Fruit fly (Drosophila melanogaster) whole organism, prepupa: ENCODE measurements around the gene CG10286.
A peak's percentile ranks its signal among the peaks of the same experiment; 100 is the strongest.

Experiments used
- Blimp-1 ChIP-seq: fragments of 200-800 bp; sonication (Bioruptor generic); optimal IDR thresholded peaks from 3 replicates; lab custom pipeline; 2017; ENCODE audit warnings: missing biosample characterization, missing genetic modification characterization, mild to moderate bottlenecking, moderate library complexity, missing genetic modification reagents
- CG10631 ChIP-seq: fragments of 200-800 bp; sonication (Bioruptor generic); optimal IDR thresholded peaks from 2 replicates; lab custom pipeline; 2016; ENCODE audit warnings: missing biosample characterization, missing genetic modification characterization
- CG10669 ChIP-seq: fragments of 200-800 bp; sonication (Bioruptor generic); optimal IDR thresholded peaks from 3 replicates; lab custom pipeline; 2018; ENCODE audit warnings: missing biosample characterization, mild to moderate bottlenecking, missing genetic modification characterization, moderate library complexity
- CG11294 ChIP-seq: fragments of 200-800 bp; sonication (Bioruptor generic); IDR thresholded peaks from 2 replicates; pipeline ENCODE4 v1.3.6; 2022; ENCODE audit warnings: missing biosample characterization, missing genetic modification characterization
- CG11762 ChIP-seq: fragments of 200-800 bp; sonication (Bioruptor generic); optimal IDR thresholded peaks from 3 replicates; lab custom pipeline; 2016; ENCODE audit warnings: missing biosample characterization, missing genetic modification characterization; ENCODE audit not compliant: insufficient read depth
- CG11902 ChIP-seq: fragments of 200-800 bp; sonication (Bioruptor generic); optimal IDR thresholded peaks from 3 replicates; lab custom pipeline; 2016; ENCODE audit warnings: missing biosample characterization, missing genetic modification characterization
- CG15336 ChIP-seq: fragments of 200-800 bp; sonication (Bioruptor generic); IDR thresholded peaks from 2 replicates; pipeline ENCODE4 v1.3.6; 2022; ENCODE audit warnings: missing biosample characterization, missing genetic modification characterization
- CG1621 ChIP-seq: fragments of 200-800 bp; sonication (Bioruptor generic); optimal IDR thresholded peaks from 3 replicates; lab custom pipeline; 2018; ENCODE audit warnings: missing biosample characterization, mild to moderate bottlenecking, missing genetic modification characterization
- CG16779 ChIP-seq: fragments of 200-800 bp; sonication (Bioruptor generic); optimal IDR thresholded peaks from 3 replicates; lab custom pipeline; 2017; ENCODE audit warnings: missing biosample characterization, mild to moderate bottlenecking, missing genetic modification characterization
- CG3032 ChIP-seq: fragments of 200-800 bp; optimal IDR thresholded peaks from 2 replicates; lab custom pipeline; 2019; ENCODE audit warnings: missing biosample characterization, mild to moderate bottlenecking, missing genetic modification characterization, moderate library complexity
- CG31627 ChIP-seq: fragments of 200-800 bp; sonication (Bioruptor generic); optimal IDR thresholded peaks from 3 replicates; lab custom pipeline; 2016; ENCODE audit warnings: missing biosample characterization, missing genetic modification characterization
- CG32006 ChIP-seq: fragments of 200-800 bp; sonication (Bioruptor generic); optimal IDR thresholded peaks from 3 replicates; lab custom pipeline; 2017; ENCODE audit warnings: missing biosample characterization, mild to moderate bottlenecking, missing genetic modification characterization
- CG34406 ChIP-seq: fragments of 200-800 bp; sonication (Bioruptor generic); optimal IDR thresholded peaks from 3 replicates; lab custom pipeline; 2016; ENCODE audit warnings: missing biosample characterization, missing genetic modification characterization
- CG4318 ChIP-seq: fragments of 200-800 bp; sonication (Bioruptor generic); optimal IDR thresholded peaks from 3 replicates; lab custom pipeline; 2017; ENCODE audit warnings: missing biosample characterization, mild to moderate bottlenecking, missing genetic modification characterization
- CG6163 ChIP-seq: fragments of 200-800 bp; sonication (Bioruptor generic); IDR thresholded peaks from 3 replicates; pipeline ENCODE4 v1.3.6; 2022; ENCODE audit warnings: missing biosample characterization, missing genetic modification characterization
- CG6276 ChIP-seq: fragments of 200-800 bp; sonication (Bioruptor generic); optimal IDR thresholded peaks from 2 replicates; lab custom pipeline; 2017; ENCODE audit warnings: missing biosample characterization, mild to moderate bottlenecking, missing genetic modification characterization
- CG6808 ChIP-seq: fragments of 200-800 bp; sonication (Bioruptor generic); optimal IDR thresholded peaks from 3 replicates; lab custom pipeline; 2017; ENCODE audit warnings: missing biosample characterization, missing genetic modification characterization, mild to moderate bottlenecking, moderate library complexity, missing genetic modification reagents
- CG6854 ChIP-seq: fragments of 200-800 bp; sonication (Bioruptor generic); optimal IDR thresholded peaks from 2 replicates; lab custom pipeline; 2017; ENCODE audit warnings: missing biosample characterization, mild to moderate bottlenecking, missing genetic modification characterization
- CG8119 ChIP-seq: fragments of 200-800 bp; sonication (Bioruptor generic); IDR thresholded peaks from 3 replicates; pipeline ENCODE4 v1.3.6; 2022; ENCODE audit warnings: missing biosample characterization, missing genetic modification characterization
- CG8319 ChIP-seq: fragments of 200-800 bp; sonication (Bioruptor generic); optimal IDR thresholded peaks from 3 replicates; lab custom pipeline; 2016; ENCODE audit warnings: missing biosample characterization, missing genetic modification characterization
- CG8632 ChIP-seq: fragments of 200-800 bp; sonication (Bioruptor generic); optimal IDR thresholded peaks from 3 replicates; lab custom pipeline; 2016; ENCODE audit warnings: missing biosample characterization, missing genetic modification characterization
- CG9139 ChIP-seq: fragments of 200-800 bp; sonication (Bioruptor generic); optimal IDR thresholded peaks from 3 replicates; lab custom pipeline; 2017; ENCODE audit warnings: missing biosample characterization, mild to moderate bottlenecking, missing genetic modification characterization
- Eip75B ChIP-seq: fragments of 200-800 bp; sonication (Bioruptor generic); optimal IDR thresholded peaks from 3 replicates; lab custom pipeline; 2016; ENCODE audit warnings: missing biosample characterization, missing genetic modification characterization
- Eip78C ChIP-seq: fragments of 200-800 bp; sonication (Bioruptor generic); peaks from one replicate; lab custom pipeline; 2016; ENCODE audit warnings: missing biosample characterization, missing genetic modification characterization
- Ets21C ChIP-seq: fragments of 200-800 bp; sonication (Bioruptor generic); optimal IDR thresholded peaks from 3 replicates; lab custom pipeline; 2016; ENCODE audit warnings: missing biosample characterization, missing genetic modification characterization
- Ets96B ChIP-seq: fragments of 200-800 bp; optimal IDR thresholded peaks from 2 replicates; lab custom pipeline; 2019; ENCODE audit warnings: missing biosample characterization, mild to moderate bottlenecking, missing genetic modification characterization, moderate library complexity
- Gug ChIP-seq: fragments of 200-800 bp; sonication (Bioruptor generic); IDR thresholded peaks from 2 replicates; pipeline ENCODE4 v1.3.6; 2022; ENCODE audit warnings: missing biosample characterization, missing genetic modification characterization
- Hr39 ChIP-seq: fragments of 200-800 bp; sonication (Bioruptor generic); optimal IDR thresholded peaks from 2 replicates; lab custom pipeline; 2016; ENCODE audit warnings: missing biosample characterization, missing genetic modification characterization
- Hr4 ChIP-seq: fragments of 200-800 bp; sonication (Bioruptor generic); optimal IDR thresholded peaks from 3 replicates; lab custom pipeline; 2016; ENCODE audit warnings: missing biosample characterization, missing genetic modification characterization
- Lpt ChIP-seq: fragments of 200-800 bp; sonication (Bioruptor generic); optimal IDR thresholded peaks from 3 replicates; lab custom pipeline; 2016; ENCODE audit warnings: missing biosample characterization, missing genetic modification characterization
- Met ChIP-seq: fragments of 200-800 bp; sonication (Bioruptor generic); optimal IDR thresholded peaks from 3 replicates; lab custom pipeline; 2016; ENCODE audit warnings: missing biosample characterization, missing genetic modification characterization
- OdsH ChIP-seq: fragments of 200-800 bp; sonication (Bioruptor generic); optimal IDR thresholded peaks from 3 replicates; lab custom pipeline; 2016; ENCODE audit warnings: missing biosample characterization, missing genetic modification characterization
- Smox ChIP-seq: fragments of 200-800 bp; sonication (Bioruptor generic); optimal IDR thresholded peaks from 3 replicates; lab custom pipeline; 2016; ENCODE audit warnings: missing biosample characterization, missing genetic modification characterization
- Sox102F ChIP-seq: fragments of 200-800 bp; sonication (Bioruptor generic); optimal IDR thresholded peaks from 2 replicates; lab custom pipeline; 2016; ENCODE audit warnings: missing biosample characterization, mild to moderate bottlenecking, missing genetic modification characterization
- Sox14 ChIP-seq: fragments of 200-800 bp; sonication (Bioruptor generic); optimal IDR thresholded peaks from 3 replicates; lab custom pipeline; 2016; ENCODE audit warnings: missing biosample characterization, missing genetic modification characterization
- achi ChIP-seq: fragments of 200-800 bp; sonication (Bioruptor generic); optimal IDR thresholded peaks from 3 replicates; lab custom pipeline; 2016; ENCODE audit warnings: missing biosample characterization, missing genetic modification characterization
- acj6 ChIP-seq: fragments of 200-800 bp; sonication (Bioruptor generic); optimal IDR thresholded peaks from 3 replicates; lab custom pipeline; 2016; ENCODE audit warnings: missing biosample characterization, missing genetic modification characterization
- cyc ChIP-seq: fragments of 200-800 bp; sonication (Bioruptor generic); optimal IDR thresholded peaks from 3 replicates; lab custom pipeline; 2016; ENCODE audit warnings: missing biosample characterization, missing genetic modification characterization
- dac ChIP-seq: fragments of 200-800 bp; sonication (Bioruptor generic); optimal IDR thresholded peaks from 2 replicates; lab custom pipeline; 2017; ENCODE audit warnings: missing biosample characterization, mild to moderate bottlenecking, missing genetic modification characterization
- dsx ChIP-seq: fragments of 200-800 bp; optimal IDR thresholded peaks from 3 replicates; lab custom pipeline; 2019; ENCODE audit warnings: missing biosample characterization, mild to moderate bottlenecking, missing genetic modification characterization, moderate library complexity; ENCODE audit not compliant: poor library complexity, severe bottlenecking
- eg ChIP-seq: fragments of 200-800 bp; sonication (Bioruptor generic); IDR thresholded peaks from 3 replicates; pipeline ENCODE4 v1.3.6; 2022; ENCODE audit warnings: missing biosample characterization, missing genetic modification characterization
- fd59A ChIP-seq: fragments of 200-800 bp; sonication (Bioruptor generic); optimal IDR thresholded peaks from 2 replicates; lab custom pipeline; 2017; ENCODE audit warnings: missing biosample characterization, mild to moderate bottlenecking, missing genetic modification characterization, missing genetic modification reagents
- fd85E ChIP-seq: fragments of 200-800 bp; sonication (Bioruptor generic); optimal IDR thresholded peaks from 3 replicates; lab custom pipeline; 2016; ENCODE audit warnings: missing biosample characterization, missing genetic modification characterization
- fkh ChIP-seq: fragments of 200-800 bp; sonication (Bioruptor generic); optimal IDR thresholded peaks from 3 replicates; lab custom pipeline; 2017; ENCODE audit warnings: missing biosample characterization, mild to moderate bottlenecking, missing genetic modification characterization, moderate library complexity
- lz ChIP-seq: fragments of 200-800 bp; sonication (Bioruptor generic); optimal IDR thresholded peaks from 3 replicates; lab custom pipeline; 2016; ENCODE audit warnings: missing biosample characterization, missing genetic modification characterization
- net ChIP-seq: fragments of 200-800 bp; sonication (Bioruptor generic); optimal IDR thresholded peaks from 3 replicates; lab custom pipeline; 2016; ENCODE audit warnings: missing biosample characterization, missing genetic modification characterization
- spab ChIP-seq: fragments of 200-800 bp; sonication (Bioruptor generic); optimal IDR thresholded peaks from 2 replicates; lab custom pipeline; 2017; ENCODE audit warnings: missing biosample characterization, mild to moderate bottlenecking, missing genetic modification characterization, missing genetic modification reagents
- ss ChIP-seq, 2 experiments: fragments of 200-800 bp; sonication (Bioruptor generic); optimal IDR thresholded peaks; 2 replicates in 1 of 2; 3 replicates in 1 of 2; lab custom pipeline; 2017 to 2018; ENCODE audit warnings: mild to moderate bottlenecking in 2 of 2, missing biosample characterization in 2 of 2, missing genetic modification characterization in 2 of 2, moderate library complexity in 1 of 2
- svp ChIP-seq: fragments of 200-800 bp; sonication (Bioruptor generic); peaks from one replicate; lab custom pipeline; 2016; ENCODE audit warnings: missing biosample characterization, missing genetic modification characterization
- topi ChIP-seq: fragments of 200-800 bp; sonication (Bioruptor generic); optimal IDR thresholded peaks from 3 replicates; lab custom pipeline; 2016; ENCODE audit warnings: missing biosample characterization, missing genetic modification characterization
- vri ChIP-seq: fragments of 200-800 bp; sonication (Bioruptor generic); optimal IDR thresholded peaks from 3 replicates; lab custom pipeline; 2016; ENCODE audit warnings: missing biosample characterization, mild to moderate bottlenecking, missing genetic modification characterization

Gene CG10286

DNA sequence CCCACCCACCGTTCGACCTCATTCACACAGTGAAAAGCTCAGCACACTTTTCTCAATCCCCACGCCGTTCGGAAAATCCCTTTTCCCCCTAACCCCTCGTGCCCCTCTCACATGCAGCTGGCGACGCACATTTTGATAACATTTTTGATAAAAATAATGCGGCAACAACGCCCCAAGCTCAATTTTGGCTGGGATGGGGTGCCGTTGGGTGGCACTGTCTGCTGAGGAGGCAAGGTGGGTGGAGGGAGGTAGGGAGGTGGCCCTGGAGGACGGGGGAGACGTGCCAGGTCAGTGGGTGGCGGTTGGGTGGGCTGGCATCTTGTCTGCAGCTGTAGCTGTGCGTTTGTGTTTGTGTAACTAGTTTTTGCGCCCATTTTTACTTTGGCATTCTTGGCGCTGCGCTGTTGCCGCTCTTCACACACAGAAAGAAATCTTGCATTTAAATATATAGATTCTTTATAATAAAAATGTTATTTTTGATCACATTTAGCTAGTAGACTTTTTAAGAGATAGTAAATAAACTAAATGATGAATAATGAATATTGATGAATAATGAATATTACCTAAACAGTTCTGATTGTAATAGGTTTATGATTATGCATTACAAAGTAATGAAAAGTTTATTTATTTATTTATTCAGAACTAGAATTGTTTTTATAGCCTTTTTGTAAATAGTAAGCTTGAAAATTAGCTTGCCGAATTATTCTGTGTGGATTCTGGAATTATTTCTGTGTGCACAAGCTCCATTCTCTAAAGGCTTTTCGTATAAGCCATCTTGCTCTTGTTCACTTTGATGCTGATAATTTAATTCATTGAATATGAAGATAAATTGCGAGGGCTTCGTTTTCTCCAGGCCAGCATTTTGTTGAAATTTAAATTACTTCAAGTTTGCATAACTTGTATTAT is 45.9 kb downstream of the CG10286 start:
- TF ChIP-seq CG6163 (no peak), Eip75B (GFP tag; lab: Kevin White, UChicago) (no peak), CG8119 (GFP tag; lab: Robert Waterston, UW) (0 out of 3 replicates have a peak, but pooled peaks have one; percentile 19), Lpt (GFP tag; lab: Kevin White, UChicago) (peak; percentile 25), svp (peak; percentile 6), CG16779 (tag; lab: Kevin White, UChicago) (no peak), Ets96B (tag; lab: Kevin White, UChicago) (no peak), CG11294 (GFP tag; lab: Robert Waterston, UW) (no peak), acj6 (GFP tag; lab: Kevin White, UChicago) (peak; percentile 31), dsx (GFP tag; lab: Kevin White, UChicago) (peak; percentile 8), CG10631 (GFP tag; lab: Kevin White, UChicago) (peak; percentile 16), Hr39 (GFP tag; lab: Kevin White, UChicago) (no peak), cyc (GFP tag; lab: Kevin White, UChicago) (no peak), CG9139 (no peak), Gug (no peak), CG31627 (GFP tag; lab: Kevin White, UChicago) (no peak), Sox102F (GFP tag; lab: Kevin White, UChicago) (no peak), Met (no peak), eg (no peak), CG6854 (GFP tag; lab: Kevin White, UChicago) (no peak), CG10669 (GFP tag; lab: Kevin White, UChicago) (no peak), CG15336 (GFP tag; lab: Robert Waterston, UW) (peak; percentile 47; the same call in 1 of the 2 replicates), topi (GFP tag; lab: Kevin White, UChicago) (no peak), ss (GFP tag; optimal IDR thresholded peaks at IDR 0.05; lab: Kevin White, UChicago) (no peak), CG3032 (no peak), OdsH (GFP tag; lab: Kevin White, UChicago) (peak; percentile 39), Ets21C (GFP tag; lab: Kevin White, UChicago) (no peak), CG6276 (GFP tag; lab: Kevin White, UChicago) (no peak), CG11902 (GFP tag; lab: Kevin White, UChicago) (no peak), Sox14 (GFP tag; lab: Kevin White, UChicago) (no peak), net (peak; percentile 19), fd59A (GFP tag; lab: Kevin White, UChicago) (no peak), CG11762 (GFP tag; lab: Kevin White, UChicago) (no peak), Eip78C (GFP tag; lab: Kevin White, UChicago) (peak; percentile 53), CG6808 (GFP tag; lab: Kevin White, UChicago) (no peak), fkh (no peak), lz (GFP tag; lab: Kevin White, UChicago) (no peak), vri (GFP tag; lab: Kevin White, UChicago) (no peak), CG8319 (no peak), Hr4 (GFP tag; lab: Kevin White, UChicago) (peak; percentile 9), CG8632 (GFP tag; lab: Kevin White, UChicago) (no peak), CG4318 (GFP tag; lab: Kevin White, UChicago) (no peak), CG1621 (no peak), spab (GFP tag; lab: Kevin White, UChicago) (no peak), fd85E (GFP tag; lab: Kevin White, UChicago) (no peak), Smox (GFP tag; lab: Kevin White, UChicago) (no peak), achi (peak; percentile 24), CG34406 (no peak), Blimp-1 (no peak), CG32006 (GFP tag; lab: Kevin White, UChicago) (peak; percentile 62), dac (no peak)
